Worm (Caenorhabditis elegans) whole organism, L2 larva: Measurements from ENCODE around the gene mrpl-44.

ENCODE experiments used
- F13H6.1 ChIP-seq: sonication (generic microtip); optimal IDR thresholded peaks from 2 replicates; lab custom pipeline; 2016; ENCODE audit warnings: missing genetic modification characterization, missing compliant biosample characterization
- R02D3.7 ChIP-seq: fragments of 150-350 bp; optimal IDR thresholded peaks from 2 replicates; lab custom pipeline; 2014; ENCODE audit warnings: missing biosample characterization, missing genetic modification characterization
- aly-2 ChIP-seq: fragments of 150-350 bp; optimal IDR thresholded peaks from 2 replicates; lab custom pipeline; 2014; ENCODE audit warnings: missing biosample characterization, missing genetic modification characterization
- fos-1 ChIP-seq: fragments of 150-350 bp; optimal IDR thresholded peaks from 2 replicates; lab custom pipeline; 2014; ENCODE audit warnings: missing biosample characterization, missing genetic modification characterization
- nhr-11 ChIP-seq: fragments of 150-350 bp; optimal IDR thresholded peaks from 2 replicates; lab custom pipeline; 2014; ENCODE audit warnings: missing biosample characterization, missing genetic modification characterization
- nhr-23 ChIP-seq: fragments of 150-350 bp; optimal IDR thresholded peaks from 2 replicates; lab custom pipeline; 2014; ENCODE audit warnings: missing biosample characterization, missing genetic modification reagents, missing genetic modification characterization
- nhr-237 ChIP-seq: fragments of 150-350 bp; optimal IDR thresholded peaks from 2 replicates; lab custom pipeline; 2014; ENCODE audit warnings: missing biosample characterization, missing genetic modification characterization
- nhr-25 ChIP-seq: fragments of 150-350 bp; sonication (generic microtip); optimal IDR thresholded peaks from 3 replicates; lab custom pipeline; 2014; ENCODE audit warnings: missing biosample characterization, missing genetic modification characterization
- skn-1 ChIP-seq: sonication (generic microtip); optimal IDR thresholded peaks from 2 replicates; lab custom pipeline; 2017; ENCODE audit warnings: missing biosample characterization, missing genetic modification characterization
- snpc-4 ChIP-seq: fragments of 150-350 bp; optimal IDR thresholded peaks from 2 replicates; lab custom pipeline; 2014; ENCODE audit warnings: missing biosample characterization, missing genetic modification characterization
- unc-55 ChIP-seq: fragments of 150-350 bp; sonication (generic microtip); optimal IDR thresholded peaks from 3 replicates; lab custom pipeline; 2014; ENCODE audit warnings: missing biosample characterization, missing genetic modification reagents, missing genetic modification characterization
- unc-62 ChIP-seq: fragments of 150-350 bp; optimal IDR thresholded peaks from 2 replicates; lab custom pipeline; 2014; ENCODE audit warnings: missing biosample characterization, missing genetic modification reagents, missing genetic modification characterization
- ztf-11 ChIP-seq: sonication (generic microtip); optimal IDR thresholded peaks from 2 replicates; lab custom pipeline; 2017; ENCODE audit warnings: missing biosample characterization, missing genetic modification characterization

DNA sequence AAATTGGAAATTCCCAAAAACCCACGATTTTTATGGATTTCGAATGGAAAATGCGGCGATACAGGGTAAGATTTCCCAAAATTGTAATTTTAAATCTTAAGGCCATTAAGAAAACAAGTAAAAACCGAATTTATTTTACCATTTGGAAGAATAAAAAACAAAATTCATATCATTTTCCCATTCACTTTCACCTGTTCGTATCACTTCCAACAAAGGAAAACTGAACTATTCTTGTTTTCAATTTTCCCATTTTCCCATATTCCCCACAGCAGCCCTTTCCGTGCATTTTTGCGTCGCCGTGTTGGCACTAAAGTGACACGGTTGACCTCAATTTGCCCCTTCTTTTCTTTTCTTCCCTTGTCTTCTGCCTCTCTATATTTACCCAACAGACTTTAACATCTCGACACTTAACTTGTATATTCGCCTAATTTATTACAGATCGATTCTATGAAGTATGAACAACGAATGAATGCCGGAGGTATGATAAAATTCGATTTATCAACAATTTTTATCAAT is 36.7 kb upstream of the mrpl-44 start, which contains the start of gene sec-16A.1:
- TF ChIP-seq fos-1 (tag; lab: Kevin White, UChicago) (no peak), nhr-11 (no peak), nhr-25 (tag; lab: Kevin White, UChicago) (no peak), aly-2 (no peak), unc-62 (GFP tag; lab: Kevin White, UChicago) (no peak), ztf-11 (tag; lab: Kevin White, UChicago) (no peak), F13H6.1 (tag; lab: Kevin White, UChicago) (no peak), nhr-23 (tag; lab: Kevin White, UChicago) (no peak), snpc-4 (no peak), nhr-237 (no peak), skn-1 (tag; lab: Kevin White, UChicago) (no peak), unc-55 (no peak), R02D3.7 (no peak)
